Worm (Caenorhabditis elegans): Measurements from ENCODE around the gene C12D12.3.

ce11 chrX:3534218-3534617 lies 45.1 kb downstream of the C12D12.3 start:
- no peak for TF ChIP-seq him-1 (tag; optimal IDR thresholded peaks at IDR 0.05)
- TF ChIP-seq W03F9.2 (tag; optimal IDR thresholded peaks at IDR 0.05) = no peak
- TF ChIP-seq dao-5 (tag; optimal IDR thresholded peaks at IDR 0.05) = no peak
